Worm (Caenorhabditis elegans): ENCODE measurements around the gene dpy-3.

The dpy-3 gene

ce11 chrX:2144875-2145274, 572 bp downstream of the dpy-3 start:
- TF ChIP-seq lin-38 (GFP tag; IDR thresholded peaks at IDR 0.05) (no peak), zfp-3 (GFP tag; conservative IDR thresholded peaks at IDR 0.05) (no peak), tag-97 (GFP tag; IDR thresholded peaks at IDR 0.05) (no peak), set-16 (GFP tag; IDR thresholded peaks at IDR 0.05) (peak; percentile 94), fkh-10 (GFP tag; optimal IDR thresholded peaks at IDR 0.05) (no peak), zfp-2 (tag; optimal IDR thresholded peaks at IDR 0.05) (no peak)

ce11 chrX:2144236-2144635, 1.2 kb downstream of the dpy-3 start:
- TF ChIP-seq lsy-2 (tag; optimal IDR thresholded peaks at IDR 0.05) = peak in 1 of 2 experiments; percentile 23
- no peak for TF ChIP-seq dpl-1 (GFP tag; optimal IDR thresholded peaks at IDR 0.05)
- TF ChIP-seq duxl-1 (tag; optimal IDR thresholded peaks at IDR 0.05; ENCODE audit: poor library complexity) = peak; percentile 39

ce11 chrX:2140610-2141009, 4.8 kb downstream of the dpy-3 start:
- TF ChIP-seq attf-4 (tag; optimal IDR thresholded peaks at IDR 0.05) (no peak), tag-97 (GFP tag; IDR thresholded peaks at IDR 0.05) (no peak), Y75B8A.6 (GFP tag; IDR thresholded peaks at IDR 0.05) (no peak), hmg-1.1 (GFP tag; IDR thresholded peaks at IDR 0.05) (peak; percentile 41; the same call in 1 of the 2 replicates), mdl-1 (tag; optimal IDR thresholded peaks at IDR 0.05) (peak in 1 of 2 experiments; percentile 39), hif-1 (tag; optimal IDR thresholded peaks at IDR 0.05) (no peak), unc-130 (GFP tag; optimal IDR thresholded peaks at IDR 0.05) (no peak), nhr-48 (tag; optimal IDR thresholded peaks at IDR 0.05) (no peak), sdz-12 (GFP tag; optimal IDR thresholded peaks at IDR 0.05) (no peak), lin-38 (GFP tag; IDR thresholded peaks at IDR 0.05) (no peak), rbr-2 (tag; optimal IDR thresholded peaks at IDR 0.05) (no peak), aha-1 (tag) (peak; percentile 92), lin-39 (tag; optimal IDR thresholded peaks at IDR 0.05) (no peak), D1046.2 (GFP tag; IDR thresholded peaks at IDR 0.05) (no peak), hlh-30 (tag; optimal IDR thresholded peaks at IDR 0.05; ENCODE audit: insufficient read depth) (no peak), R02D3.7 (tag; optimal IDR thresholded peaks at IDR 0.05) (no peak), lsy-2 (tag; optimal IDR thresholded peaks at IDR 0.05) (no peak), mep-1 (tag; optimal IDR thresholded peaks at IDR 0.05) (peak; percentile 27)

- no peak for TF ChIP-seq mxl-3 (GFP tag; optimal IDR thresholded peaks at IDR 0.05)
- TF ChIP-seq lin-1 (GFP tag; IDR thresholded peaks at IDR 0.05) = no peak
- TF ChIP-seq nhr-42 (GFP tag; IDR thresholded peaks at IDR 0.05) = no peak
- peak; percentile 13 for TF ChIP-seq hlh-30 (tag; optimal IDR thresholded peaks at IDR 0.05; ENCODE audit: insufficient read depth)
- TF ChIP-seq ZK337.2 (GFP tag; IDR thresholded peaks at IDR 0.05) = no peak
- no peak for TF ChIP-seq F44E2.7 (GFP tag; IDR thresholded peaks at IDR 0.05)
- TF ChIP-seq daf-8 (GFP tag; IDR thresholded peaks at IDR 0.05) = no peak
- no peak for TF ChIP-seq T26A8.4 (GFP tag; IDR thresholded peaks at IDR 0.05)
- peak in 1 of 2 experiments; percentile 15 for TF ChIP-seq mdl-1 (tag; optimal IDR thresholded peaks at IDR 0.05)
- no peak for TF ChIP-seq daf-12 (tag; optimal IDR thresholded peaks at IDR 0.05)
- TF ChIP-seq fos-1 (tag; optimal IDR thresholded peaks at IDR 0.05) = no peak
- TF ChIP-seq madf-5 (GFP tag; IDR thresholded peaks at IDR 0.05) = no peak
- TF ChIP-seq lin-38 (GFP tag; IDR thresholded peaks at IDR 0.05) = no peak
- no peak for TF ChIP-seq lim-7 (GFP tag; IDR thresholded peaks at IDR 0.05)
- no peak for TF ChIP-seq nhr-10 (tag; optimal IDR thresholded peaks at IDR 0.05)
- peak in 1 of 2 experiments; percentile 39 for TF ChIP-seq unc-62 (GFP tag; optimal IDR thresholded peaks at IDR 0.05 in 1 of 2)
- no peak for TF ChIP-seq unc-62 (tag; optimal IDR thresholded peaks at IDR 0.05)
- no peak for TF ChIP-seq saeg-2 (GFP tag; IDR thresholded peaks at IDR 0.05)
- TF ChIP-seq egl-27 (tag; optimal IDR thresholded peaks at IDR 0.05) = no peak
- peak; percentile 67 for TF ChIP-seq fkh-10 (GFP tag; optimal IDR thresholded peaks at IDR 0.05)
- TF ChIP-seq snpc-1.2 (GFP tag; IDR thresholded peaks at IDR 0.05) = no peak
- TF ChIP-seq zip-11 (GFP tag; IDR thresholded peaks at IDR 0.05) = no peak
- peak; percentile 43 for TF ChIP-seq hlh-11 (tag; optimal IDR thresholded peaks at IDR 0.05)
- TF ChIP-seq jun-1 (tag; optimal IDR thresholded peaks at IDR 0.05) = no peak
- no peak for TF ChIP-seq php-3 (GFP tag; IDR thresholded peaks at IDR 0.05)
- no peak for TF ChIP-seq lin-13 (GFP tag; optimal IDR thresholded peaks at IDR 0.05)
- no peak for TF ChIP-seq F26F4.8 (GFP tag; conservative IDR thresholded peaks at IDR 0.05)
- TF ChIP-seq nhr-11 (tag; optimal IDR thresholded peaks at IDR 0.05) = peak; percentile 58
- no peak for TF ChIP-seq R02D3.7 (tag; optimal IDR thresholded peaks at IDR 0.05)
These were observed 6.5 kb downstream of the dpy-3 start for ce11 chrX:2138923-2139322.

Measured in whole organism, L4 larva.